Fruit fly (Drosophila melanogaster) whole organism, embryonic: ENCODE measurements around the gene CG15365.

ENCODE experiments used
- Antp ChIP-seq: fragments of 200-800 bp; sonication (Bioruptor generic); optimal IDR thresholded peaks from 3 replicates; lab custom pipeline; 2016; ENCODE audit warnings: missing biosample characterization, missing genetic modification characterization
- CG12236 ChIP-seq: fragments of 200-800 bp; sonication (Bioruptor generic); optimal IDR thresholded peaks from 2 replicates; lab custom pipeline; 2016; ENCODE audit warnings: missing biosample characterization, missing genetic modification characterization
- CG14014 ChIP-seq: fragments of 200-800 bp; sonication (Bioruptor generic); IDR thresholded peaks from 2 replicates; pipeline ENCODE4 v1.3.6; 2022; ENCODE audit warnings: missing biosample characterization, missing genetic modification characterization
- CG17328 ChIP-seq: fragments of 200-800 bp; sonication (Bioruptor generic); IDR thresholded peaks from 2 replicates; pipeline ENCODE4 v1.3.6; 2022; ENCODE audit warnings: missing biosample characterization, missing genetic modification characterization
- CG17385 ChIP-seq: fragments of 200-800 bp; sonication (Bioruptor generic); optimal IDR thresholded peaks from 3 replicates; lab custom pipeline; 2018; ENCODE audit warnings: missing biosample characterization, mild to moderate bottlenecking, missing genetic modification characterization
- CG18262 ChIP-seq: fragments of 200-800 bp; optimal IDR thresholded peaks from 3 replicates; lab custom pipeline; 2019; ENCODE audit warnings: missing biosample characterization, mild to moderate bottlenecking, missing genetic modification characterization, moderate library complexity
- CG1832 ChIP-seq: fragments of 200-800 bp; sonication (Bioruptor generic); optimal IDR thresholded peaks from 2 replicates; lab custom pipeline; 2017; ENCODE audit warnings: missing biosample characterization, mild to moderate bottlenecking, missing genetic modification characterization, inconsistent platforms
- CG18599 ChIP-seq: fragments of 200-800 bp; sonication (Bioruptor generic); optimal IDR thresholded peaks from 3 replicates; lab custom pipeline; 2017; ENCODE audit warnings: missing biosample characterization, missing genetic modification characterization, mild to moderate bottlenecking, moderate library complexity, missing genetic modification reagents
- CG18764 ChIP-seq: fragments of 200-800 bp; sonication (Bioruptor generic); optimal IDR thresholded peaks from 3 replicates; lab custom pipeline; 2016; ENCODE audit warnings: missing biosample characterization, missing genetic modification characterization
- CG34224 ChIP-seq: fragments of 200-800 bp; sonication (Bioruptor generic); IDR thresholded peaks from 3 replicates; pipeline ENCODE4 v1.3.6; 2022; ENCODE audit warnings: missing biosample characterization, missing genetic modification characterization; ENCODE audit not compliant: partially characterized antibody
- CG6689 ChIP-seq: fragments of 200-800 bp; sonication (Bioruptor generic); IDR thresholded peaks from 2 replicates; pipeline ENCODE4 v1.3.6; 2022; ENCODE audit warnings: missing biosample characterization, missing genetic modification characterization
- CG6765 ChIP-seq: fragments of 200-800 bp; sonication (Bioruptor generic); optimal IDR thresholded peaks from 3 replicates; lab custom pipeline; 2017; ENCODE audit warnings: missing biosample characterization, mild to moderate bottlenecking, missing genetic modification characterization
- CG7357 ChIP-seq: fragments of 200-800 bp; sonication (Bioruptor generic); IDR thresholded peaks from 3 replicates; pipeline ENCODE4 v1.3.6; 2022; ENCODE audit warnings: missing biosample characterization, missing genetic modification characterization
- CG7928 ChIP-seq: fragments of 200-800 bp; sonication (Bioruptor generic); optimal IDR thresholded peaks from 2 replicates; lab custom pipeline; 2017; ENCODE audit warnings: missing biosample characterization, mild to moderate bottlenecking, missing genetic modification characterization
- CG8478 ChIP-seq: fragments of >200 bp; optimal IDR thresholded peaks from 2 replicates; lab custom pipeline; 2018
- CG9215 ChIP-seq: fragments of 200-800 bp; sonication (Bioruptor generic); IDR thresholded peaks from 2 replicates; pipeline ENCODE4 v1.3.6; 2022; ENCODE audit warnings: missing biosample characterization, missing genetic modification characterization
- CG9609 ChIP-seq: fragments of 200-800 bp; sonication (Bioruptor generic); optimal IDR thresholded peaks from 3 replicates; lab custom pipeline; 2016; ENCODE audit warnings: missing biosample characterization, missing genetic modification characterization
- CG9932 ChIP-seq: fragments of 200-800 bp; sonication (Bioruptor generic); IDR thresholded peaks from 2 replicates; pipeline ENCODE4 v1.3.6; 2022; ENCODE audit warnings: missing biosample characterization, missing genetic modification characterization
- D ChIP-seq, 2 experiments: fragments of 200-800 bp in 1 of 2; fragments of >200 bp in 1 of 2; sonication (Bioruptor generic) in 1 of 2; optimal IDR thresholded peaks; 2 replicates in 1 of 2; 3 replicates in 1 of 2; lab custom pipeline; 2017; ENCODE audit warnings: mild to moderate bottlenecking in 1 of 2, missing biosample characterization in 1 of 2, missing genetic modification characterization in 1 of 2, missing genetic modification reagents in 1 of 2
- D19B ChIP-seq: fragments of 200-800 bp; sonication (Bioruptor generic); optimal IDR thresholded peaks from 2 replicates; lab custom pipeline; 2017; ENCODE audit warnings: missing biosample characterization, mild to moderate bottlenecking, missing genetic modification characterization
- Doc3 ChIP-seq: fragments of 200-800 bp; sonication (Bioruptor generic); IDR thresholded peaks from 3 replicates; pipeline ENCODE4 v1.3.6; 2022; ENCODE audit warnings: missing biosample characterization, missing genetic modification characterization; ENCODE audit not compliant: partially characterized antibody
- Dref ChIP-seq: fragments of 200-800 bp; sonication (Bioruptor generic); IDR thresholded peaks from 2 replicates; pipeline ENCODE4 v1.3.6; 2022; ENCODE audit warnings: missing biosample characterization, missing genetic modification characterization
- ERR ChIP-seq: fragments of 200-800 bp; sonication (Bioruptor generic); optimal IDR thresholded peaks from 2 replicates; lab custom pipeline; 2016; ENCODE audit warnings: missing biosample characterization, missing genetic modification characterization
- Hand ChIP-seq: fragments of 200-800 bp; sonication (Bioruptor generic); optimal IDR thresholded peaks from 2 replicates; lab custom pipeline; 2017; ENCODE audit warnings: mild to moderate bottlenecking, missing biosample characterization, missing genetic modification reagents, missing genetic modification characterization
- Hr3 ChIP-seq: fragments of 200-800 bp; sonication (Bioruptor generic); optimal IDR thresholded peaks from 3 replicates; lab custom pipeline; 2016; ENCODE audit warnings: missing biosample characterization, missing genetic modification characterization
- MBD-R2 ChIP-seq: fragments of 200-800 bp; sonication (Bioruptor generic); IDR thresholded peaks from 2 replicates; pipeline ENCODE4 v1.3.6; 2022; ENCODE audit warnings: missing biosample characterization, missing genetic modification characterization
- Max ChIP-seq: fragments of 200-800 bp; sonication (Bioruptor generic); optimal IDR thresholded peaks from 2 replicates; lab custom pipeline; 2016; ENCODE audit warnings: missing biosample characterization, mild to moderate bottlenecking, missing genetic modification characterization
- Meics ChIP-seq: fragments of 200-800 bp; sonication (Bioruptor generic); optimal IDR thresholded peaks from 2 replicates; lab custom pipeline; 2017; ENCODE audit warnings: missing biosample characterization, mild to moderate bottlenecking, missing genetic modification characterization
- Oli ChIP-seq: fragments of 200-800 bp; sonication (Bioruptor generic); optimal IDR thresholded peaks from 2 replicates; lab custom pipeline; 2018; ENCODE audit warnings: missing biosample characterization, mild to moderate bottlenecking, missing genetic modification characterization, moderate library complexity
- Pdp1 ChIP-seq, 2 experiments: fragments of 200-800 bp; sonication (Bioruptor generic); optimal IDR thresholded peaks; 3 replicates each; lab custom pipeline; 2016; ENCODE audit warnings: missing biosample characterization in 2 of 2, missing genetic modification characterization in 2 of 2, mild to moderate bottlenecking in 1 of 2, moderate library complexity in 1 of 2
- Rx ChIP-seq: fragments of 200-800 bp; sonication (Bioruptor generic); IDR thresholded peaks from 2 replicates; pipeline ENCODE4 v1.3.6; 2022; ENCODE audit warnings: missing biosample characterization, missing genetic modification characterization
- Side ChIP-seq: fragments of 200-800 bp; sonication (Bioruptor generic); optimal IDR thresholded peaks from 2 replicates; lab custom pipeline; 2016; ENCODE audit warnings: missing biosample characterization, missing genetic modification characterization
- Xbp1 ChIP-seq: fragments of 200-800 bp; sonication (Bioruptor generic); optimal IDR thresholded peaks from 3 replicates; lab custom pipeline; 2016; ENCODE audit warnings: missing biosample characterization, mild to moderate bottlenecking, missing genetic modification characterization
- bsh ChIP-seq, 2 experiments: fragments of 200-800 bp; sonication (Bioruptor generic); optimal IDR thresholded peaks; 2 replicates each; lab custom pipeline; 2017 to 2018; ENCODE audit warnings: mild to moderate bottlenecking in 2 of 2, missing biosample characterization in 2 of 2, missing genetic modification characterization in 2 of 2, moderate library complexity in 1 of 2
- dmrt11E ChIP-seq: fragments of 200-800 bp; sonication (Bioruptor generic); optimal IDR thresholded peaks from 3 replicates; lab custom pipeline; 2018; ENCODE audit warnings: missing biosample characterization, mild to moderate bottlenecking, missing genetic modification characterization, moderate library complexity
- fd64A ChIP-seq: fragments of 200-800 bp; sonication (Bioruptor generic); optimal IDR thresholded peaks from 3 replicates; lab custom pipeline; 2018; ENCODE audit warnings: missing biosample characterization, mild to moderate bottlenecking, missing genetic modification characterization
- grau ChIP-seq: fragments of 200-800 bp; optimal IDR thresholded peaks from 3 replicates; lab custom pipeline; 2019; ENCODE audit warnings: missing biosample characterization, mild to moderate bottlenecking, missing genetic modification characterization, moderate library complexity
- ind ChIP-seq: fragments of 200-800 bp; sonication (Bioruptor generic); optimal IDR thresholded peaks from 3 replicates; lab custom pipeline; 2016; ENCODE audit warnings: missing biosample characterization, missing genetic modification characterization
- inv ChIP-seq: fragments of 200-800 bp; sonication (Bioruptor generic); IDR thresholded peaks from 2 replicates; pipeline ENCODE4 v1.3.6; 2022; ENCODE audit warnings: missing biosample characterization, missing genetic modification characterization; ENCODE audit not compliant: partially characterized antibody
- kay ChIP-seq: fragments of 200-800 bp; sonication (Bioruptor generic); optimal IDR thresholded peaks from 2 replicates; lab custom pipeline; 2016; ENCODE audit warnings: missing biosample characterization, missing genetic modification characterization
- lola ChIP-seq, 3 experiments: fragments of >200 bp in 2 of 3; fragments of 200-800 bp in 1 of 3; sonication (Bioruptor generic) in 1 of 3; optimal IDR thresholded peaks; 2 replicates each; lab custom pipeline; 2017 to 2019; ENCODE audit warnings: missing biosample characterization in 3 of 3, missing genetic modification characterization in 3 of 3, mild to moderate bottlenecking in 1 of 3, moderate library complexity in 1 of 3
- nerfin-1 ChIP-seq: fragments of 200-800 bp; sonication (Bioruptor generic); optimal IDR thresholded peaks from 3 replicates; lab custom pipeline; 2019; ENCODE audit warnings: missing biosample characterization, mild to moderate bottlenecking, missing genetic modification characterization, moderate library complexity
- pros ChIP-seq: fragments of 200-800 bp; sonication (Bioruptor generic); optimal IDR thresholded peaks from 3 replicates; lab custom pipeline; 2019; ENCODE audit warnings: missing biosample characterization, mild to moderate bottlenecking, missing genetic modification characterization, moderate library complexity
- pum ChIP-seq: fragments of 200-800 bp; sonication (Bioruptor generic); optimal IDR thresholded peaks from 2 replicates; lab custom pipeline; 2016; ENCODE audit warnings: missing biosample characterization, missing genetic modification characterization
- salm ChIP-seq: fragments of 200-800 bp; sonication (Bioruptor generic); optimal IDR thresholded peaks from 2 replicates; lab custom pipeline; 2018; ENCODE audit warnings: missing biosample characterization, mild to moderate bottlenecking, missing genetic modification characterization
- schlank ChIP-seq: fragments of 200-800 bp; sonication (Bioruptor generic); optimal IDR thresholded peaks from 2 replicates; lab custom pipeline; 2018; ENCODE audit warnings: missing biosample characterization, mild to moderate bottlenecking, missing genetic modification characterization
- slou ChIP-seq: fragments of 200-800 bp; sonication (Bioruptor generic); optimal IDR thresholded peaks from 3 replicates; lab custom pipeline; 2016; ENCODE audit warnings: missing biosample characterization, missing genetic modification characterization
- wdn ChIP-seq: fragments of 200-800 bp; sonication (Bioruptor generic); IDR thresholded peaks from 2 replicates; pipeline ENCODE4 v1.3.6; 2022; ENCODE audit warnings: missing biosample characterization, missing genetic modification characterization
- zen2 ChIP-seq: fragments of 200-800 bp; sonication (Bioruptor generic); IDR thresholded peaks from 3 replicates; pipeline ENCODE4 v1.3.6; 2022; ENCODE audit warnings: missing biosample characterization, missing genetic modification characterization; ENCODE audit not compliant: partially characterized antibody

CG15365 gene

DNA sequence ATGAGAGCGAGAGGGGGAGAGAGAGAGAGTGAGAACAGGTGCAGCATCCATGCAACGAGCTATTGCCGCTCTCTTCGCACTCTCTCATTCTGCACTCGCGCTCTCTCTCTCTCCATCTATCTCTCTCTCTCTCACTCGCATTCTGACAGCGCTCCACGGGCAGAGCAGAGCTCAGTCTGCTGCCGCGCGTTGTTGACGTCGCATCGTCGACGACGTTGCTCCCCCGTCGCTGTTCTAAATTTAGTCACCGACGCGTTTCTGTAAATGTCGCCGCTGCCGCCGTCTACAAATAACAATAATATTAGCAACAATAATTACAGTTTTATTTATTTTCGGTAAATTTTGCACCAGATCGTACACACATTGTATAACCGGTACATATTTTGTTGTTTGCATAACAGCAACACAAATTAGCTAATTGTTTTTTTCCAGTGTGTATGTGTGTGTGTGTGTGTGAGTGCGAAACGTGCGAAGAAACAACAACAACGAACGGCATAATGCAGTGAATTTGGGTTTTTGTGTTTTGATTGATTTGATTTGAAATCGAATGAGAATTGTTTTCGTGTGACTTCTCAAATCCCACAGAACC, 25.2 kb downstream of the CG15365 start (continued):
- TF ChIP-seq CG7928 (GFP tag; lab: Kevin White, UChicago) (no peak), wdn (GFP tag; lab: Robert Waterston, UW) (no peak), Side (no peak), Meics (GFP tag; lab: Kevin White, UChicago) (no peak), CG9932 (peak; percentile 20; the same call in 1 of the 2 replicates), Hr3 (GFP tag; lab: Kevin White, UChicago) (peak; percentile 3), CG6765 (no peak), bsh (GFP tag; optimal IDR thresholded peaks at IDR 0.05; lab: Kevin White, UChicago) (peak in 1 of 2 experiments; percentile 54), D19B (GFP tag; lab: Kevin White, UChicago) (no peak), kay (GFP tag; lab: Kevin White, UChicago) (no peak), CG34224 (GFP tag; lab: Robert Waterston, UW) (peak; percentile 24; the same call in 1 of the 3 replicates), zen2 (GFP tag; lab: Robert Waterston, UW) (no peak), ERR (GFP tag; lab: Kevin White, UChicago) (no peak), CG18599 (GFP tag; lab: Kevin White, UChicago) (peak; percentile 16), CG14014 (GFP tag; lab: Robert Waterston, UW) (peak; percentile 31; the same call in 1 of the 2 replicates), schlank (tag; lab: Kevin White, UChicago) (no peak), CG8478 (lab: Kevin White, UChicago) (peak; percentile 97), Oli (tag; lab: Kevin White, UChicago) (peak; percentile 7), CG17385 (peak; percentile 9), CG18764 (GFP tag; lab: Kevin White, UChicago) (no peak), inv (GFP tag; lab: Robert Waterston, UW) (no peak), pros (GFP tag; lab: Kevin White, UChicago) (peak; percentile 18), CG7357 (GFP tag; lab: Robert Waterston, UW) (no peak), pum (GFP tag; lab: Kevin White, UChicago) (no peak), CG6689 (GFP tag; lab: Robert Waterston, UW) (peak; percentile 23; the same call in 1 of the 2 replicates), CG17328 (GFP tag; lab: Robert Waterston, UW) (0 out of 2 replicates have a peak, but pooled peaks have one; percentile 9), nerfin-1 (tag; lab: Kevin White, UChicago) (peak; percentile 5), Xbp1 (GFP tag; lab: Kevin White, UChicago) (peak; percentile 5), D (optimal IDR thresholded peaks at IDR 0.05; lab: Kevin White, UChicago) (peak; percentile 89), D (GFP tag; optimal IDR thresholded peaks at IDR 0.05; lab: Kevin White, UChicago) (no peak), CG9215 (no peak), MBD-R2 (0 out of 2 replicates have a peak, but pooled peaks have one; percentile 7), Antp (GFP tag; lab: Kevin White, UChicago) (peak; percentile 12), CG18262 (peak; percentile 23), salm (tag; lab: Kevin White, UChicago) (no peak), Pdp1 (GFP tag; optimal IDR thresholded peaks at IDR 0.05; lab: Kevin White, UChicago) (peak in 1 of 2 experiments; percentile 80), CG1832 (peak; percentile 94), CG12236 (GFP tag; lab: Kevin White, UChicago) (no peak), Dref (GFP tag; lab: Robert Waterston, UW) (no peak), CG9609 (GFP tag; lab: Kevin White, UChicago) (no peak), Doc3 (GFP tag; lab: Robert Waterston, UW) (no peak), slou (GFP tag; lab: Kevin White, UChicago) (no peak), Rx (GFP tag; lab: Robert Waterston, UW) (no peak), Hand (GFP tag; lab: Kevin White, UChicago) (no peak), lola (GFP tag; optimal IDR thresholded peaks at IDR 0.05; lab: Kevin White, UChicago) (no peak), dmrt11E (tag; lab: Kevin White, UChicago) (peak; percentile 32), grau (tag; lab: Kevin White, UChicago) (peak; percentile 36), ind (GFP tag; lab: Kevin White, UChicago) (no peak), fd64A (GFP tag; lab: Kevin White, UChicago) (no peak), Max (GFP tag; lab: Kevin White, UChicago) (no peak)
